Fruit fly (Drosophila melanogaster) whole organism, embryonic: ENCODE results near the gene sdt.

Experiments used
- Abd-B ChIP-seq: fragments of 200-800 bp; sonication (Bioruptor generic); optimal IDR thresholded peaks from 2 replicates; lab custom pipeline; 2018; ENCODE audit warnings: missing biosample characterization, mild to moderate bottlenecking, missing genetic modification characterization, moderate library complexity
- CG10267 ChIP-seq: fragments of 200-800 bp; sonication (Bioruptor generic); optimal IDR thresholded peaks from 2 replicates; lab custom pipeline; 2018; ENCODE audit warnings: missing biosample characterization, mild to moderate bottlenecking, missing genetic modification characterization, moderate library complexity
- CG11398 ChIP-seq: fragments of 200-800 bp; sonication (Bioruptor generic); optimal IDR thresholded peaks from 2 replicates; lab custom pipeline; 2016; ENCODE audit warnings: missing biosample characterization, missing genetic modification characterization
- CG12104 ChIP-seq: fragments of 200-800 bp; sonication (Bioruptor generic); optimal IDR thresholded peaks from 3 replicates; lab custom pipeline; 2016; ENCODE audit warnings: missing biosample characterization, missing genetic modification characterization
- CG12391 ChIP-seq: fragments of 200-800 bp; sonication (Bioruptor generic); optimal IDR thresholded peaks from 3 replicates; lab custom pipeline; 2018; ENCODE audit warnings: missing biosample characterization, mild to moderate bottlenecking, missing genetic modification characterization, moderate library complexity
- CG12659 ChIP-seq: fragments of 200-800 bp; sonication (Bioruptor generic); optimal IDR thresholded peaks from 3 replicates; lab custom pipeline; 2017; ENCODE audit warnings: mild to moderate bottlenecking, missing biosample characterization, missing genetic modification reagents, missing genetic modification characterization
- CG13287 ChIP-seq: fragments of 200-800 bp; sonication (Bioruptor generic); IDR thresholded peaks from 2 replicates; pipeline ENCODE4 v1.3.6; 2022; ENCODE audit warnings: missing biosample characterization, missing genetic modification characterization; ENCODE audit not compliant: partially characterized antibody
- CG13424 ChIP-seq: fragments of 200-800 bp; sonication (Bioruptor generic); optimal IDR thresholded peaks from 2 replicates; lab custom pipeline; 2019; ENCODE audit warnings: missing biosample characterization, mild to moderate bottlenecking, missing genetic modification characterization, moderate library complexity
- CG14014 ChIP-seq: fragments of 200-800 bp; sonication (Bioruptor generic); IDR thresholded peaks from 2 replicates; pipeline ENCODE4 v1.3.6; 2022; ENCODE audit warnings: missing biosample characterization, missing genetic modification characterization
- CG15073 ChIP-seq: fragments of 200-800 bp; sonication (Bioruptor generic); optimal IDR thresholded peaks from 2 replicates; lab custom pipeline; 2016; ENCODE audit warnings: missing biosample characterization, missing genetic modification characterization
- CG18476 ChIP-seq: fragments of 200-800 bp; sonication (Bioruptor generic); optimal IDR thresholded peaks from 2 replicates; lab custom pipeline; 2016; ENCODE audit warnings: missing biosample characterization, mild to moderate bottlenecking, missing genetic modification characterization
- CG33557 ChIP-seq: fragments of 200-800 bp; sonication (Bioruptor generic); optimal IDR thresholded peaks from 2 replicates; lab custom pipeline; 2019; ENCODE audit warnings: missing biosample characterization, mild to moderate bottlenecking, missing genetic modification characterization, moderate library complexity
- CG3407 ChIP-seq: fragments of 200-800 bp; sonication (Bioruptor generic); optimal IDR thresholded peaks from 2 replicates; lab custom pipeline; 2018; ENCODE audit warnings: missing biosample characterization, mild to moderate bottlenecking, missing genetic modification characterization
- CG3726 ChIP-seq: fragments of 200-800 bp; sonication (Bioruptor generic); IDR thresholded peaks from 3 replicates; pipeline ENCODE4, ENCODE4 v1.3.6; 2022; ENCODE audit warnings: missing biosample characterization, missing genetic modification characterization
- CG4424 ChIP-seq: fragments of 200-800 bp; sonication (Bioruptor generic); optimal IDR thresholded peaks from 3 replicates; lab custom pipeline; 2016; ENCODE audit warnings: missing biosample characterization, missing genetic modification characterization
- CG5245 ChIP-seq: fragments of 200-800 bp; sonication (Bioruptor generic); optimal IDR thresholded peaks from 3 replicates; lab custom pipeline; 2016; ENCODE audit warnings: missing biosample characterization, missing genetic modification characterization
- CG5953 ChIP-seq: fragments of 200-800 bp; sonication (Bioruptor generic); IDR thresholded peaks from 2 replicates; pipeline ENCODE4 v1.3.6; 2022; ENCODE audit warnings: missing biosample characterization, missing genetic modification characterization
- CG7372 ChIP-seq: fragments of 200-800 bp; sonication (Bioruptor generic); IDR thresholded peaks from 2 replicates; pipeline ENCODE4 v1.3.6; 2022; ENCODE audit warnings: missing biosample characterization, missing genetic modification characterization
- CG7786 ChIP-seq: fragments of 200-800 bp; sonication (Bioruptor generic); optimal IDR thresholded peaks from 2 replicates; lab custom pipeline; 2016; ENCODE audit warnings: missing biosample characterization, missing genetic modification characterization
- CG8290 ChIP-seq, 3 experiments: fragments of 200-800 bp; sonication (Bioruptor generic); optimal IDR thresholded peaks; 2 replicates each; lab custom pipeline; 2016 to 2019; ENCODE audit warnings: missing biosample characterization in 3 of 3, missing genetic modification characterization in 3 of 3, mild to moderate bottlenecking in 2 of 3, moderate library complexity in 1 of 3
- CG8388 ChIP-seq: fragments of 200-800 bp; sonication (Bioruptor generic); optimal IDR thresholded peaks from 2 replicates; lab custom pipeline; 2019; ENCODE audit warnings: missing biosample characterization, mild to moderate bottlenecking, missing genetic modification characterization, moderate library complexity
- CG9437 ChIP-seq: fragments of 200-800 bp; sonication (Bioruptor generic); optimal IDR thresholded peaks from 2 replicates; lab custom pipeline; 2018; ENCODE audit warnings: missing biosample characterization, mild to moderate bottlenecking, missing genetic modification characterization
- CG9609 ChIP-seq: fragments of 200-800 bp; sonication (Bioruptor generic); optimal IDR thresholded peaks from 3 replicates; lab custom pipeline; 2016; ENCODE audit warnings: missing biosample characterization, missing genetic modification characterization
- D19B ChIP-seq: fragments of 200-800 bp; sonication (Bioruptor generic); optimal IDR thresholded peaks from 2 replicates; lab custom pipeline; 2017; ENCODE audit warnings: missing biosample characterization, mild to moderate bottlenecking, missing genetic modification characterization
- Dp ChIP-seq: fragments of 200-800 bp; sonication (Bioruptor generic); optimal IDR thresholded peaks from 2 replicates; lab custom pipeline; 2018; ENCODE audit warnings: missing biosample characterization, mild to moderate bottlenecking, missing genetic modification characterization, moderate library complexity
- Drgx ChIP-seq: fragments of 200-800 bp; sonication (Bioruptor generic); IDR thresholded peaks from 2 replicates; pipeline ENCODE4 v1.3.6; 2022; ENCODE audit warnings: missing biosample characterization, missing genetic modification characterization
- Hmr ChIP-seq: fragments of 200-800 bp; sonication (Bioruptor generic); optimal IDR thresholded peaks from 3 replicates; lab custom pipeline; 2017; ENCODE audit warnings: mild to moderate bottlenecking, missing biosample characterization, missing genetic modification reagents, missing genetic modification characterization
- Lhr ChIP-seq: fragments of 200-800 bp; sonication (Bioruptor generic); optimal IDR thresholded peaks from 3 replicates; lab custom pipeline; 2017; ENCODE audit warnings: mild to moderate bottlenecking, missing biosample characterization, missing genetic modification reagents, missing genetic modification characterization
- Oli ChIP-seq: fragments of 200-800 bp; sonication (Bioruptor generic); optimal IDR thresholded peaks from 2 replicates; lab custom pipeline; 2018; ENCODE audit warnings: missing biosample characterization, mild to moderate bottlenecking, missing genetic modification characterization, moderate library complexity
- Pdp1 ChIP-seq, 2 experiments: fragments of 200-800 bp; sonication (Bioruptor generic); optimal IDR thresholded peaks; 3 replicates each; lab custom pipeline; 2016; ENCODE audit warnings: missing biosample characterization in 2 of 2, missing genetic modification characterization in 2 of 2, mild to moderate bottlenecking in 1 of 2, moderate library complexity in 1 of 2
- Sox102F ChIP-seq: fragments of 200-800 bp; sonication (Bioruptor generic); optimal IDR thresholded peaks from 2 replicates; lab custom pipeline; 2018; ENCODE audit warnings: missing biosample characterization, mild to moderate bottlenecking, missing genetic modification characterization, moderate library complexity
- Spps ChIP-seq: fragments of 200-800 bp; sonication (Bioruptor generic); optimal IDR thresholded peaks from 2 replicates; lab custom pipeline; 2018; ENCODE audit warnings: missing biosample characterization, mild to moderate bottlenecking, missing genetic modification characterization
- Taf1 ChIP-seq: fragments of 200-800 bp; sonication (Bioruptor generic); IDR thresholded peaks from 2 replicates; pipeline ENCODE4 v1.3.6; 2022; ENCODE audit warnings: missing biosample characterization, missing genetic modification characterization
- aop ChIP-seq: fragments of 200-800 bp; sonication (Bioruptor generic); IDR thresholded peaks from 2 replicates; pipeline ENCODE4 v1.3.6; 2022; ENCODE audit warnings: missing biosample characterization, missing genetic modification characterization
- ap ChIP-seq: fragments of 200-800 bp; sonication (Bioruptor generic); IDR thresholded peaks from 2 replicates; pipeline ENCODE4 v1.3.6; 2022; ENCODE audit warnings: missing biosample characterization, missing genetic modification characterization
- br ChIP-seq: fragments of >200 bp; optimal IDR thresholded peaks from 2 replicates; lab custom pipeline; 2017
- fu2 ChIP-seq: fragments of 200-800 bp; sonication (Bioruptor generic); optimal IDR thresholded peaks from 2 replicates; lab custom pipeline; 2016; ENCODE audit warnings: missing biosample characterization, missing genetic modification characterization
- lbe ChIP-seq: fragments of 200-800 bp; sonication (Bioruptor generic); optimal IDR thresholded peaks from 2 replicates; lab custom pipeline; 2016; ENCODE audit warnings: missing biosample characterization, mild to moderate bottlenecking, missing genetic modification characterization
- lmd ChIP-seq: fragments of 200-800 bp; sonication (Bioruptor generic); IDR thresholded peaks from 2 replicates; pipeline ENCODE4 v1.3.6; 2022; ENCODE audit warnings: missing biosample characterization, missing genetic modification characterization
- lola ChIP-seq, 3 experiments: fragments of >200 bp in 2 of 3; fragments of 200-800 bp in 1 of 3; sonication (Bioruptor generic) in 1 of 3; optimal IDR thresholded peaks; 2 replicates each; lab custom pipeline; 2017 to 2019; ENCODE audit warnings: missing biosample characterization in 3 of 3, missing genetic modification characterization in 3 of 3, mild to moderate bottlenecking in 1 of 3, moderate library complexity in 1 of 3
- odd ChIP-seq: fragments of 200-800 bp; sonication (Bioruptor generic); optimal IDR thresholded peaks from 2 replicates; lab custom pipeline; 2017; ENCODE audit warnings: missing biosample characterization, mild to moderate bottlenecking, missing genetic modification characterization
- pnt ChIP-seq: fragments of 200-800 bp; sonication (Bioruptor generic); optimal IDR thresholded peaks from 3 replicates; lab custom pipeline; 2016; ENCODE audit warnings: missing biosample characterization, missing genetic modification characterization
- seq ChIP-seq: fragments of 200-800 bp; sonication (Bioruptor generic); IDR thresholded peaks from 2 replicates; pipeline ENCODE4 v1.3.6; 2022; ENCODE audit warnings: missing biosample characterization, missing genetic modification characterization
- slp2 ChIP-seq: fragments of 200-800 bp; sonication (Bioruptor generic); optimal IDR thresholded peaks from 2 replicates; lab custom pipeline; 2016; ENCODE audit warnings: missing biosample characterization, missing genetic modification characterization
- sob ChIP-seq: fragments of 200-800 bp; sonication (Bioruptor generic); IDR thresholded peaks from 2 replicates; pipeline ENCODE4 v1.3.6; 2022; ENCODE audit warnings: missing biosample characterization, missing genetic modification characterization
- unc-4 ChIP-seq: fragments of 200-800 bp; sonication (Bioruptor generic); IDR thresholded peaks from 2 replicates; pipeline ENCODE4 v1.3.6; 2022; ENCODE audit warnings: missing biosample characterization, missing genetic modification characterization; ENCODE audit not compliant: partially characterized antibody
- vvl ChIP-seq: fragments of 200-800 bp; sonication (Bioruptor generic); IDR thresholded peaks from 2 replicates; pipeline ENCODE4 v1.3.6; 2022; ENCODE audit warnings: missing biosample characterization, missing genetic modification characterization
- wor ChIP-seq: fragments of 200-800 bp; sonication (Bioruptor generic); IDR thresholded peaks from 2 replicates; pipeline ENCODE4 v1.3.6; 2022; ENCODE audit warnings: missing biosample characterization, missing genetic modification characterization
- zen ChIP-seq: fragments of 200-800 bp; sonication (Bioruptor generic); optimal IDR thresholded peaks from 3 replicates; lab custom pipeline; 2018; ENCODE audit warnings: missing biosample characterization, mild to moderate bottlenecking, missing genetic modification characterization, moderate library complexity

The sdt gene

DNA sequence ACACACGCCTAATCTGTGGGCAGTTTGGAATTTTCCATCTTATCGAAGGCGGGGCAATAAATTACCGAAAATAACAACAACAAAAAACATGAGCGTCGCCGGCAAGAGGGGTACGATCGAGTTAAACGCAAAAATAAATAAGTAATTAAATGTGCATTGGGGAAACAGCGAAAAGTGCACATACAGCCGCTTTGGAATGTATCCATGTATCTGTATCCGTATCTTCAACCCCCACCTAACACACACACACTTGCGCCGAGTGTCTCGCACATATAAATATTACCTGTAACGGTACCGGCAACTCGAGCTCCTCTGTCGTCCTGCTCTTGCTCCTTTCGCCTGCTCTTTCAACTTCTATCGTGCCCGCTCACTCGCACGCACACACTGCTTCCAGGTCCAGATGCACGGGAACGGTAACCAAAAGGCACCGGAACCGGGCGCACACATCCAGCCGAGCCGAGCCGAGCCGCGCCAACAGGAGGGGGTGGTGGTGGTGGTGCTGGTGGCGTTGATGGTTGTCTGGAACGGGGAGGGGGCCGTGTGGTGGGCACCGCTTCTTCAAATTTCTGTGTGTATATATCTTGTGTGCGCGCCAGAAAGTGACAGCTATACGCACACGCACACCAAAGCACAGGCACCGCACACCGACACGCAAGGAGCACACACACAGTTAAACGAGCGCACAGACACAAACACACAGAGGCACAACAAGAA is 36.8 kb upstream of the sdt start (continued):
- TF ChIP-seq odd = no peak
- TF ChIP-seq Spps (tag; lab: Kevin White, UChicago) = no peak
- no peak for TF ChIP-seq CG7372
- no peak for TF ChIP-seq CG12104 (GFP tag; lab: Kevin White, UChicago)
- TF ChIP-seq CG13424 (tag; lab: Kevin White, UChicago) = no peak
- no peak for TF ChIP-seq lmd (GFP tag; lab: Robert Waterston, UW)
- no peak for TF ChIP-seq CG8388 (GFP tag; lab: Kevin White, UChicago)
- TF ChIP-seq CG33557 (GFP tag; lab: Kevin White, UChicago) = no peak
- TF ChIP-seq CG5245 = no peak
- peak; percentile 29 for TF ChIP-seq Hmr (GFP tag; lab: Kevin White, UChicago)
- peak; percentile 39; the same call in 1 of the 2 replicates for TF ChIP-seq seq (GFP tag; lab: Robert Waterston, UW)
- TF ChIP-seq Abd-B = no peak
- no peak for TF ChIP-seq CG9437 (GFP tag; lab: Kevin White, UChicago)
- TF ChIP-seq vvl (GFP tag; lab: Robert Waterston, UW) = peak; percentile 18; the same call in 1 of the 2 replicates
- no peak for TF ChIP-seq CG3407 (GFP tag; lab: Kevin White, UChicago)
- TF ChIP-seq Sox102F (GFP tag; lab: Kevin White, UChicago) = peak; percentile 11
- 0 out of 2 replicates have a peak, but pooled peaks have one; percentile 8 for TF ChIP-seq unc-4 (GFP tag; lab: Robert Waterston, UW)
- TF ChIP-seq lola (GFP tag; optimal IDR thresholded peaks at IDR 0.05; lab: Kevin White, UChicago) = no peak
- TF ChIP-seq, all 482 proteins: peak for 129

DNA sequence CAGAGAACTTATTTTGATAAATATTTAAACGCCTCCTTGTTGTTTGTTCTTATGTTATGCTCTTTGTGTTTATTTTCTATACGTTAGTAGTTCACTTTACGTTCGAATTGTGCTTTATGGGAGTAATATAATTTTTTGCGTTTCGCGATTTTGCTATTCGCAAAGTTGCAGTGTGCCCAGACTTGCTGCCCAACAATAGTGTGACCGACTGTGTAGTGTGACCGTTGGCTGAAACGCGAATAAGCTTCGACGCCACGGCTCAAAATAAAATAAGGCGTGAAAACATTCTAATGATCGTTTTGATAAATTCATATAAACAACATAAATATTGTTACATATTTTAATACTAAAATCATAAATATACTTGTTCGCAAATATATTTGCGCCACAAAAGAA is 36.3 kb upstream of the sdt start, which contains the start of gene Smox:
Gene Smox, minus strand, starts transcription at position 213 of the 396 bp plus-strand sequence.
- peak; percentile 18 for TF ChIP-seq Dp (GFP tag; lab: Kevin White, UChicago)
- TF ChIP-seq vvl (GFP tag; lab: Robert Waterston, UW) = no peak
- TF ChIP-seq Taf1 (GFP tag; lab: Robert Waterston, UW) = no peak
- TF ChIP-seq ap (GFP tag; lab: Robert Waterston, UW) = no peak
- TF ChIP-seq Pdp1 (GFP tag; optimal IDR thresholded peaks at IDR 0.05; lab: Kevin White, UChicago) = no peak
- TF ChIP-seq slp2 (GFP tag; lab: Kevin White, UChicago) = no peak
- TF ChIP-seq br (lab: Kevin White, UChicago) = no peak
- no peak for TF ChIP-seq Drgx (GFP tag; lab: Robert Waterston, UW)
- TF ChIP-seq lbe = peak; percentile 35
- TF ChIP-seq CG7786 (GFP tag; lab: Kevin White, UChicago) = no peak
- no peak for TF ChIP-seq CG18476 (GFP tag; lab: Kevin White, UChicago)
- no peak for TF ChIP-seq aop (GFP tag; lab: Robert Waterston, UW)
- no peak for TF ChIP-seq pnt
- TF ChIP-seq D19B (GFP tag; lab: Kevin White, UChicago) = no peak
- no peak for TF ChIP-seq CG9609 (GFP tag; lab: Kevin White, UChicago)
- peak; percentile 37 for TF ChIP-seq CG13287 (GFP tag; lab: Robert Waterston, UW)
- no peak for TF ChIP-seq CG14014 (GFP tag; lab: Robert Waterston, UW)
- peak; percentile 17 for TF ChIP-seq zen (tag; lab: Kevin White, UChicago)
- no peak for TF ChIP-seq CG4424 (GFP tag; lab: Kevin White, UChicago)
- TF ChIP-seq CG5953 (GFP tag; lab: Robert Waterston, UW) = no peak
- TF ChIP-seq CG15073 = no peak
- TF ChIP-seq wor (GFP tag; lab: Robert Waterston, UW) = no peak
- TF ChIP-seq CG12659 (GFP tag; lab: Kevin White, UChicago) = peak; percentile 62
- peak; percentile 54 for TF ChIP-seq CG10267 (tag; lab: Kevin White, UChicago)
- no peak for TF ChIP-seq sob (GFP tag; lab: Robert Waterston, UW)
- TF ChIP-seq Lhr = peak; percentile 53
- TF ChIP-seq Oli (tag; lab: Kevin White, UChicago) = no peak
- TF ChIP-seq CG12391 (tag; lab: Kevin White, UChicago) = peak; percentile 4
- TF ChIP-seq CG3726 (GFP tag; lab: Robert Waterston, UW) = no peak
- no peak for TF ChIP-seq CG8290 (GFP tag; optimal IDR thresholded peaks at IDR 0.05; lab: Kevin White, UChicago)
- TF ChIP-seq CG8290 (tag; optimal IDR thresholded peaks at IDR 0.05; lab: Kevin White, UChicago) = peak in 1 of 2 experiments; percentile 5
- no peak for TF ChIP-seq CG11398
- TF ChIP-seq fu2 = no peak
